Worm (Caenorhabditis elegans): ENCODE results near the gene T08G3.11.
"Not testable (repeated sequence)": the region's sequence is repeated elsewhere in the genome, so short reads cannot be mapped to it uniquely, and the experiment has no call there.

ce11 chrV:16515140-16515539 lies 36.0 kb upstream of the T08G3.11 start, which contains the start of gene F36D3.5:
- not testable (repeated sequence) for TF ChIP-seq nhr-12, nhr-28, pqm-1, mdl-1, aly-2, R02D3.7, ztf-4, ceh-9, fos-1, snpc-4 (tag; optimal IDR thresholded peaks at IDR 0.05)
